Worm (Caenorhabditis elegans): ENCODE measurements around the gene fut-5.

- TF ChIP-seq med-1 (GFP tag; optimal IDR thresholded peaks at IDR 0.05; ENCODE audit: insufficient read depth) (no peak), ztf-29 (GFP tag; IDR thresholded peaks at IDR 0.05) (no peak), flt-1 (GFP tag; IDR thresholded peaks at IDR 0.05) (no peak), tab-1 (GFP tag; IDR thresholded peaks at IDR 0.05) (no peak), ref-1 (GFP tag; conservative IDR thresholded peaks at IDR 0.05) (no peak)
Observed at ce11 chrII:4698266-4698771, 30.8 kb upstream of the fut-5 start, which contains the start of the genes rpn-5 and scc-1.
